Worm (Caenorhabditis elegans): Measurements from ENCODE around the gene F53A2.11.

DNA sequence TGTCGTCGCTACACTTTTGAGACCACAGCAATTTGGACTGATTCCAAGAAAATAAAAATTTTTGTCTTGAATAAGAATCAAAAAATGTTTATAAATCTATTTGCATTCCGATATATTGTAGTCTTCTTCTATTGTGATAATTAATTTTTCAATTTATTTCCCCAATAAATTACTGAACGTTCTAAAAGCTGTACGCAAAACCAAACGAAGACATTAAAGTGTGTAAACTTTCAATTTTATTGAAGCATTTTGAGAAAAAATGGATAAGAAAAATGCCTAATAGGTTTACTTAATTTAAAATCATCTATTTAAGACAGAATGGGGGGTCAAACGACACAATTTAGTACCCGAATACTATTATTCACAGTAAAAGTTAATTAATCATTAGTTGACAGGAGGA is 19.9 kb downstream of the F53A2.11 start:
- no peak for TF ChIP-seq ets-4 (tag; optimal IDR thresholded peaks at IDR 0.05)
- no peak for TF ChIP-seq K09A11.1 (tag; optimal IDR thresholded peaks at IDR 0.05; ENCODE audit: insufficient read depth)
- TF ChIP-seq odd-2 (tag; optimal IDR thresholded peaks at IDR 0.05): no peak
- no peak for TF ChIP-seq ceh-31 (tag; optimal IDR thresholded peaks at IDR 0.05)
- no peak for TF ChIP-seq unc-55 (GFP tag; optimal IDR thresholded peaks at IDR 0.05)
- TF ChIP-seq sox-4 (tag; optimal IDR thresholded peaks at IDR 0.05): no peak
- no peak for TF ChIP-seq C08G9.2 (tag; optimal IDR thresholded peaks at IDR 0.05)
- no peak for TF ChIP-seq fkh-10 (GFP tag; optimal IDR thresholded peaks at IDR 0.05)
